Fruit fly (Drosophila melanogaster) whole organism, embryonic: ENCODE results near the gene Mms19.
A peak's percentile ranks its signal among the peaks of the same experiment; 100 is the strongest.

Source experiments
- Ada2b ChIP-seq: fragments of 200-800 bp; sonication (Bioruptor generic); IDR thresholded peaks from 2 replicates; pipeline ENCODE4 v1.3.6; 2022; ENCODE audit warnings: missing biosample characterization, missing genetic modification characterization
- Atf3 ChIP-seq: fragments of 200-800 bp; sonication (Bioruptor generic); optimal IDR thresholded peaks from 3 replicates; lab custom pipeline; 2016; ENCODE audit warnings: missing biosample characterization, missing genetic modification characterization
- Bgb ChIP-seq: fragments of 200-800 bp; sonication (Bioruptor generic); IDR thresholded peaks from 2 replicates; pipeline ENCODE4 v1.3.6; 2022; ENCODE audit warnings: missing biosample characterization, missing genetic modification characterization; ENCODE audit not compliant: partially characterized antibody
- CG10147 ChIP-seq: fragments of 200-800 bp; sonication (Bioruptor generic); optimal IDR thresholded peaks from 2 replicates; lab custom pipeline; 2019; ENCODE audit warnings: missing biosample characterization, mild to moderate bottlenecking, missing genetic modification characterization, moderate library complexity
- CG11695 ChIP-seq: fragments of 200-800 bp; sonication (Bioruptor generic); IDR thresholded peaks from 3 replicates; pipeline ENCODE4 v1.3.6; 2022; ENCODE audit warnings: missing biosample characterization, missing genetic modification characterization
- CG12769 ChIP-seq: fragments of 200-800 bp; sonication (Bioruptor generic); optimal IDR thresholded peaks from 2 replicates; lab custom pipeline; 2019; ENCODE audit warnings: missing biosample characterization, mild to moderate bottlenecking, missing genetic modification characterization, moderate library complexity
- CG14710 ChIP-seq: fragments of 200-800 bp; sonication (Bioruptor generic); optimal IDR thresholded peaks from 3 replicates; lab custom pipeline; 2019; ENCODE audit warnings: missing biosample characterization, mild to moderate bottlenecking, missing genetic modification characterization, moderate library complexity
- CG1792 ChIP-seq: fragments of 200-800 bp; sonication (Bioruptor generic); optimal IDR thresholded peaks from 2 replicates; lab custom pipeline; 2016; ENCODE audit warnings: missing biosample characterization, missing genetic modification characterization
- CG30020 ChIP-seq: fragments of 200-800 bp; optimal IDR thresholded peaks from 2 replicates; lab custom pipeline; 2019; ENCODE audit warnings: missing biosample characterization, mild to moderate bottlenecking, missing genetic modification characterization, moderate library complexity
- CG3065 ChIP-seq: fragments of 200-800 bp; sonication (Bioruptor generic); optimal IDR thresholded peaks from 2 replicates; lab custom pipeline; 2016; ENCODE audit warnings: missing biosample characterization, missing genetic modification characterization
- CG31441 ChIP-seq: fragments of 200-800 bp; sonication (Bioruptor generic); IDR thresholded peaks from 2 replicates; pipeline ENCODE4 v1.3.6; 2022; ENCODE audit warnings: missing biosample characterization, missing genetic modification characterization
- CG4820 ChIP-seq: fragments of 200-800 bp; sonication (Bioruptor generic); optimal IDR thresholded peaks from 3 replicates; lab custom pipeline; 2016; ENCODE audit warnings: missing biosample characterization, missing genetic modification characterization
- CG5953 ChIP-seq: fragments of 200-800 bp; sonication (Bioruptor generic); IDR thresholded peaks from 2 replicates; pipeline ENCODE4 v1.3.6; 2022; ENCODE audit warnings: missing biosample characterization, missing genetic modification characterization
- CG6175 ChIP-seq: fragments of 200-800 bp; sonication (Bioruptor generic); IDR thresholded peaks from 3 replicates; pipeline ENCODE4 v1.3.6; 2022; ENCODE audit warnings: missing biosample characterization, missing genetic modification characterization
- CG6791 ChIP-seq: fragments of 200-800 bp; sonication (Bioruptor generic); IDR thresholded peaks from 3 replicates; pipeline ENCODE4 v1.3.6; 2022; ENCODE audit warnings: missing biosample characterization, missing genetic modification characterization; ENCODE audit not compliant: partially characterized antibody
- CG6813 ChIP-seq: fragments of 200-800 bp; sonication (Bioruptor generic); optimal IDR thresholded peaks from 2 replicates; lab custom pipeline; 2017; ENCODE audit warnings: missing biosample characterization, missing genetic modification characterization, mild to moderate bottlenecking, moderate library complexity, missing genetic modification reagents
- CG6854 ChIP-seq: fragments of 200-800 bp; sonication (Bioruptor generic); optimal IDR thresholded peaks from 3 replicates; lab custom pipeline; 2017; ENCODE audit warnings: missing biosample characterization, mild to moderate bottlenecking, missing genetic modification characterization
- CG7987 ChIP-seq: fragments of 200-800 bp; sonication (Bioruptor generic); optimal IDR thresholded peaks from 2 replicates; lab custom pipeline; 2018; ENCODE audit warnings: missing biosample characterization, mild to moderate bottlenecking, missing genetic modification characterization, moderate library complexity
- CHES-1-like ChIP-seq: fragments of 200-800 bp; sonication (Bioruptor generic); optimal IDR thresholded peaks from 2 replicates; lab custom pipeline; 2016; ENCODE audit warnings: missing biosample characterization, missing genetic modification characterization
- Dek ChIP-seq: fragments of 200-800 bp; sonication (Bioruptor generic); optimal IDR thresholded peaks from 3 replicates; lab custom pipeline; 2019; ENCODE audit warnings: missing biosample characterization, mild to moderate bottlenecking, missing genetic modification characterization, moderate library complexity
- Dref ChIP-seq: fragments of 200-800 bp; sonication (Bioruptor generic); IDR thresholded peaks from 2 replicates; pipeline ENCODE4 v1.3.6; 2022; ENCODE audit warnings: missing biosample characterization, missing genetic modification characterization
- MBD-R2 ChIP-seq: fragments of 200-800 bp; sonication (Bioruptor generic); IDR thresholded peaks from 2 replicates; pipeline ENCODE4 v1.3.6; 2022; ENCODE audit warnings: missing biosample characterization, missing genetic modification characterization
- MTF-1 ChIP-seq: fragments of 200-800 bp; sonication (Bioruptor generic); optimal IDR thresholded peaks from 2 replicates; lab custom pipeline; 2018; ENCODE audit warnings: missing biosample characterization, mild to moderate bottlenecking, missing genetic modification characterization, borderline replicate concordance
- Max ChIP-seq: fragments of 200-800 bp; sonication (Bioruptor generic); optimal IDR thresholded peaks from 2 replicates; lab custom pipeline; 2016; ENCODE audit warnings: missing biosample characterization, mild to moderate bottlenecking, missing genetic modification characterization
- NK7.1 ChIP-seq: fragments of 200-800 bp; sonication (Bioruptor generic); optimal IDR thresholded peaks from 3 replicates; lab custom pipeline; 2016; ENCODE audit warnings: missing biosample characterization, missing genetic modification characterization
- Trl ChIP-seq, 3 experiments: fragments of >200 bp in 2 of 3; fragments of 200-800 bp in 1 of 3; sonication (Bioruptor generic) in 1 of 3; optimal IDR thresholded peaks; 2 replicates in 1 of 3; 3 replicates in 2 of 3; lab custom pipeline; 2016 to 2017; ENCODE audit warnings: missing biosample characterization in 1 of 3, missing genetic modification characterization in 1 of 3
- Vsx1 ChIP-seq: fragments of 200-800 bp; sonication (Bioruptor generic); optimal IDR thresholded peaks from 2 replicates; lab custom pipeline; 2017; ENCODE audit warnings: missing biosample characterization, mild to moderate bottlenecking, missing genetic modification characterization, missing genetic modification reagents
- Xrp1 ChIP-seq: fragments of 200-800 bp; sonication (Bioruptor generic); IDR thresholded peaks from 2 replicates; pipeline ENCODE4 v1.3.6; 2022; ENCODE audit warnings: missing biosample characterization, missing genetic modification characterization
- btn ChIP-seq: fragments of 200-800 bp; sonication (Bioruptor generic); optimal IDR thresholded peaks from 2 replicates; lab custom pipeline; 2016; ENCODE audit warnings: missing biosample characterization, missing genetic modification characterization
- corto ChIP-seq: fragments of 200-800 bp; sonication (Bioruptor generic); optimal IDR thresholded peaks from 2 replicates; lab custom pipeline; 2016; ENCODE audit warnings: missing biosample characterization, mild to moderate bottlenecking, missing genetic modification characterization, moderate library complexity
- fd96Cb ChIP-seq: fragments of 200-800 bp; sonication (Bioruptor generic); optimal IDR thresholded peaks from 2 replicates; lab custom pipeline; 2018; ENCODE audit warnings: missing biosample characterization, mild to moderate bottlenecking, missing genetic modification characterization, moderate library complexity
- gfzf ChIP-seq: fragments of 200-800 bp; sonication (Bioruptor generic); optimal IDR thresholded peaks from 2 replicates; lab custom pipeline; 2016; ENCODE audit warnings: missing biosample characterization, mild to moderate bottlenecking, missing genetic modification characterization, moderate library complexity
- gsb-n ChIP-seq: fragments of 200-800 bp; sonication (Bioruptor generic); optimal IDR thresholded peaks from 3 replicates; lab custom pipeline; 2018; ENCODE audit warnings: missing biosample characterization, mild to moderate bottlenecking, missing genetic modification characterization
- insv ChIP-seq, 2 experiments: fragments of 200-800 bp; sonication (Bioruptor generic); optimal IDR thresholded peaks; 3 replicates each; lab custom pipeline; 2016 to 2018; ENCODE audit warnings: missing biosample characterization in 2 of 2, missing genetic modification characterization in 2 of 2
- inv ChIP-seq: fragments of 200-800 bp; sonication (Bioruptor generic); IDR thresholded peaks from 2 replicates; pipeline ENCODE4 v1.3.6; 2022; ENCODE audit warnings: missing biosample characterization, missing genetic modification characterization; ENCODE audit not compliant: partially characterized antibody
- jigr1 ChIP-seq: fragments of 200-800 bp; sonication (Bioruptor generic); IDR thresholded peaks from 3 replicates; pipeline ENCODE4 v1.3.6; 2022; ENCODE audit warnings: missing biosample characterization, missing genetic modification characterization
- knrl ChIP-seq: fragments of 200-800 bp; sonication (Bioruptor generic); IDR thresholded peaks from 3 replicates; pipeline ENCODE4 v1.3.6; 2022; ENCODE audit warnings: missing biosample characterization, missing genetic modification characterization; ENCODE audit not compliant: partially characterized antibody
- mld ChIP-seq: fragments of 200-800 bp; sonication (Bioruptor generic); IDR thresholded peaks from 3 replicates; pipeline ENCODE4 v1.3.6; 2022; ENCODE audit warnings: missing biosample characterization, missing genetic modification characterization; ENCODE audit not compliant: partially characterized antibody
- pnt ChIP-seq: fragments of 200-800 bp; sonication (Bioruptor generic); optimal IDR thresholded peaks from 3 replicates; lab custom pipeline; 2016; ENCODE audit warnings: missing biosample characterization, missing genetic modification characterization
- sim ChIP-seq: fragments of 200-800 bp; sonication (Bioruptor generic); IDR thresholded peaks from 2 replicates; pipeline ENCODE4 v1.3.6; 2022; ENCODE audit warnings: missing biosample characterization, missing genetic modification characterization
- slp2 ChIP-seq: fragments of 200-800 bp; sonication (Bioruptor generic); optimal IDR thresholded peaks from 2 replicates; lab custom pipeline; 2016; ENCODE audit warnings: missing biosample characterization, missing genetic modification characterization
- sr ChIP-seq: fragments of 200-800 bp; sonication (Bioruptor generic); IDR thresholded peaks from 3 replicates; pipeline ENCODE4 v1.3.6; 2022; ENCODE audit warnings: missing biosample characterization, missing genetic modification characterization
- stc ChIP-seq: fragments of 200-800 bp; sonication (Bioruptor generic); IDR thresholded peaks from 2 replicates; pipeline ENCODE4 v1.3.6; 2022; ENCODE audit warnings: missing biosample characterization, missing genetic modification characterization
- stwl ChIP-seq: fragments of 200-800 bp; sonication (Bioruptor generic); optimal IDR thresholded peaks from 3 replicates; lab custom pipeline; 2018; ENCODE audit warnings: missing biosample characterization, mild to moderate bottlenecking, missing genetic modification characterization, moderate library complexity
- tin ChIP-seq: fragments of 200-800 bp; sonication (Bioruptor generic); optimal IDR thresholded peaks from 3 replicates; lab custom pipeline; 2016; ENCODE audit warnings: missing biosample characterization, missing genetic modification characterization
- usp ChIP-seq: fragments of >200 bp; optimal IDR thresholded peaks from 2 replicates; lab custom pipeline; 2017; ENCODE audit warnings: missing biosample characterization, missing genetic modification characterization
- vfl ChIP-seq: fragments of 200-800 bp; sonication (Bioruptor generic); optimal IDR thresholded peaks from 2 replicates; lab custom pipeline; 2016; ENCODE audit warnings: missing biosample characterization, missing genetic modification characterization
- wek ChIP-seq: fragments of 200-800 bp; sonication (Bioruptor generic); optimal IDR thresholded peaks from 3 replicates; lab custom pipeline; 2018; ENCODE audit warnings: missing biosample characterization, mild to moderate bottlenecking, missing genetic modification characterization, moderate library complexity

The Mms19 gene

dm6 chr3R:5211901-5212758 is 20.2 kb upstream of the Mms19 start (continued):
- TF ChIP-seq stc (GFP tag; lab: Robert Waterston, UW) (no peak), NK7.1 (GFP tag; lab: Kevin White, UChicago) (peak; percentile 29), CG6813 (GFP tag; lab: Kevin White, UChicago) (peak; percentile 82), CG4820 (GFP tag; lab: Kevin White, UChicago) (peak; percentile 78), gfzf (GFP tag; lab: Kevin White, UChicago) (no peak), slp2 (GFP tag; lab: Kevin White, UChicago) (peak; percentile 82), Bgb (GFP tag; lab: Robert Waterston, UW) (no peak), CG1792 (GFP tag; lab: Kevin White, UChicago) (peak; percentile 69), Xrp1 (peak; percentile 95), CHES-1-like (GFP tag; lab: Kevin White, UChicago) (peak; percentile 69), CG3065 (GFP tag; lab: Kevin White, UChicago) (peak; percentile 58), CG11695 (GFP tag; lab: Robert Waterston, UW) (peak; percentile 64; the same call in 1 of the 3 replicates), CG6175 (GFP tag; lab: Robert Waterston, UW) (no peak), Max (GFP tag; lab: Kevin White, UChicago) (peak; percentile 53), pnt (peak; percentile 89), corto (GFP tag; lab: Kevin White, UChicago) (no peak), sr (GFP tag; lab: Robert Waterston, UW) (no peak), CG30020 (tag; lab: Kevin White, UChicago) (peak; percentile 60), Ada2b (GFP tag; lab: Robert Waterston, UW) (no peak), mld (no peak), jigr1 (GFP tag; lab: Robert Waterston, UW) (no peak), Trl (optimal IDR thresholded peaks at IDR 0.05; lab: Kevin White, UChicago) (no peak), Trl (GFP tag; optimal IDR thresholded peaks at IDR 0.05; lab: Kevin White, UChicago) (peak; percentile 84), CG6791 (GFP tag; lab: Robert Waterston, UW) (peak; percentile 43; the same call in 2 of the 3 replicates), CG31441 (peak; percentile 84), vfl (GFP tag; lab: Kevin White, UChicago) (peak; percentile 82), fd96Cb (tag; lab: Kevin White, UChicago) (peak; percentile 81), sim (GFP tag; lab: Robert Waterston, UW) (peak; percentile 70; the same call in 1 of the 2 replicates), knrl (no peak), inv (GFP tag; lab: Robert Waterston, UW) (no peak), MBD-R2 (GFP tag; lab: Robert Waterston, UW) (no peak), CG7987 (peak; percentile 23), wek (GFP tag; lab: Kevin White, UChicago) (peak; percentile 46), usp (GFP tag; lab: Kevin White, UChicago) (no peak), insv (GFP tag; optimal IDR thresholded peaks at IDR 0.05; lab: Kevin White, UChicago) (peak in 1 of 2 experiments; percentile 48), CG10147 (no peak), MTF-1 (GFP tag; lab: Kevin White, UChicago) (peak; percentile 29), tin (GFP tag; lab: Kevin White, UChicago) (peak; percentile 81), CG12769 (tag; lab: Kevin White, UChicago) (no peak), Vsx1 (GFP tag; lab: Kevin White, UChicago) (peak; percentile 34), Dref (GFP tag; lab: Robert Waterston, UW) (no peak), CG5953 (GFP tag; lab: Robert Waterston, UW) (no peak), gsb-n (tag; lab: Kevin White, UChicago) (peak; percentile 88), Atf3 (GFP tag; lab: Kevin White, UChicago) (peak; percentile 68), stwl (tag; lab: Kevin White, UChicago) (peak; percentile 70), Dek (tag; lab: Kevin White, UChicago) (no peak), CG14710 (tag; lab: Kevin White, UChicago) (peak; percentile 94), btn (GFP tag; lab: Kevin White, UChicago) (peak; percentile 70), CG6854 (GFP tag; lab: Kevin White, UChicago) (no peak)
